Fruit fly (Drosophila melanogaster): ENCODE measurements around the gene CG42394.

CG42394 gene

dm6 chr3R:10849515-10849973 is at the start of gene CG42394:
CG42394 (plus strand) TSS chr3R:10849825.
- TF ChIP-seq Abd-B (GFP tag; optimal IDR thresholded peaks at IDR 0.05) (peak; percentile 88), Bdp1 (GFP tag; optimal IDR thresholded peaks at IDR 0.05) (peak; percentile 64), CG14441 (GFP tag; IDR thresholded peaks at IDR 0.05) (peak; percentile 93), CG4730 (GFP tag; IDR thresholded peaks at IDR 0.05) (peak; percentile 85), caup (GFP tag; optimal IDR thresholded peaks at IDR 0.05; ENCODE audit: severe bottlenecking) (peak; percentile 95), dan (GFP tag; IDR thresholded peaks at IDR 0.05) (no peak), knrl (GFP tag; IDR thresholded peaks at IDR 0.05; ENCODE audit: partially characterized antibody) (peak; percentile 13; the same call in 1 of the 3 replicates), fu2 (GFP tag; optimal IDR thresholded peaks at IDR 0.05) (peak; percentile 53), CG6272 (GFP tag; IDR thresholded peaks at IDR 0.05) (peak; percentile 88), yki (optimal IDR thresholded peaks at IDR 0.05) (no peak), HLHmδ (GFP tag; optimal IDR thresholded peaks at IDR 0.05) (no peak), cad (GFP tag; optimal IDR thresholded peaks at IDR 0.05) (no peak), CG10431 (GFP tag; optimal IDR thresholded peaks at IDR 0.05) (peak; percentile 79), Elba2 (GFP tag; optimal IDR thresholded peaks at IDR 0.05) (peak; percentile 46), phol (tag; optimal IDR thresholded peaks at IDR 0.05) (peak; percentile 98), CG17328 (GFP tag; IDR thresholded peaks at IDR 0.05) (peak; percentile 95), B-H2 (GFP tag; optimal IDR thresholded peaks at IDR 0.05) (no peak), CG2678 (tag; optimal IDR thresholded peaks at IDR 0.05) (peak; percentile 97), Lpt (GFP tag; optimal IDR thresholded peaks at IDR 0.05) (no peak), tx (GFP tag; optimal IDR thresholded peaks at IDR 0.05) (peak; percentile 17), kah (GFP tag; optimal IDR thresholded peaks at IDR 0.05) (peak; percentile 89), Dip2 (GFP tag; IDR thresholded peaks at IDR 0.05) (no peak), CG10543 (GFP tag; optimal IDR thresholded peaks at IDR 0.05) (peak; percentile 85), ro (GFP tag; IDR thresholded peaks at IDR 0.05) (peak; percentile 74), pho (GFP tag; optimal IDR thresholded peaks at IDR 0.05) (peak; percentile 68), CG10267 (tag; optimal IDR thresholded peaks at IDR 0.05) (peak; percentile 94), Sry-β (GFP tag; optimal IDR thresholded peaks at IDR 0.05) (peak; percentile 68), CG14014 (GFP tag; IDR thresholded peaks at IDR 0.05) (peak; percentile 95), bigmax (GFP tag; optimal IDR thresholded peaks at IDR 0.05) (peak; percentile 48), Usf (GFP tag; optimal IDR thresholded peaks at IDR 0.05) (peak; percentile 89), Hr39 (optimal IDR thresholded peaks at IDR 0.05) (no peak), CG9932 (GFP tag; IDR thresholded peaks at IDR 0.05) (peak; percentile 88), Hmx (GFP tag; optimal IDR thresholded peaks at IDR 0.05) (no peak), Dref (GFP tag; IDR thresholded peaks at IDR 0.05) (no peak), Dp (GFP tag; optimal IDR thresholded peaks at IDR 0.05) (peak; percentile 5), CG3163 (GFP tag; optimal IDR thresholded peaks at IDR 0.05) (peak; percentile 50), schlank (tag; optimal IDR thresholded peaks at IDR 0.05) (peak; percentile 70), CG16813 (GFP tag; IDR thresholded peaks at IDR 0.05; ENCODE audit: partially characterized antibody) (0 out of 3 replicates have a peak, but pooled peaks have one; percentile 41), CG6791 (GFP tag; IDR thresholded peaks at IDR 0.05; ENCODE audit: partially characterized antibody) (peak; percentile 48; the same call in 1 of the 3 replicates), chif (GFP tag; optimal IDR thresholded peaks at IDR 0.05) (peak; percentile 56 to 75), wek (GFP tag; optimal IDR thresholded peaks at IDR 0.05) (peak; percentile 12), Stat92E (GFP tag; optimal IDR thresholded peaks at IDR 0.05) (peak in 1 of 3 experiments; percentile 83), lov (optimal IDR thresholded peaks at IDR 0.05) (no peak), lov (GFP tag; IDR thresholded peaks at IDR 0.05) (peak; percentile 90), Scr (GFP tag; IDR thresholded peaks at IDR 0.05; ENCODE audit: partially characterized antibody) (peak; percentile 44; the same call in 1 of the 2 replicates), tll (GFP tag; optimal IDR thresholded peaks at IDR 0.05) (no peak), CG2129 (GFP tag; IDR thresholded peaks at IDR 0.05; ENCODE audit: partially characterized antibody) (no peak), CTCF (GFP tag; optimal IDR thresholded peaks at IDR 0.05) (peak; percentile 67), Nf-YA (GFP tag; IDR thresholded peaks at IDR 0.05) (peak; percentile 91), CG12744 (GFP tag; optimal IDR thresholded peaks at IDR 0.05) (peak; percentile 43), CG2889 (GFP tag; IDR thresholded peaks at IDR 0.05) (peak; percentile 88)

All from whole organism, embryonic.